Fruit fly (Drosophila melanogaster): Measurements from ENCODE around the gene Ist1.
A peak's percentile ranks its signal among the peaks of the same experiment; 100 is the strongest.

The Ist1 gene

DNA sequence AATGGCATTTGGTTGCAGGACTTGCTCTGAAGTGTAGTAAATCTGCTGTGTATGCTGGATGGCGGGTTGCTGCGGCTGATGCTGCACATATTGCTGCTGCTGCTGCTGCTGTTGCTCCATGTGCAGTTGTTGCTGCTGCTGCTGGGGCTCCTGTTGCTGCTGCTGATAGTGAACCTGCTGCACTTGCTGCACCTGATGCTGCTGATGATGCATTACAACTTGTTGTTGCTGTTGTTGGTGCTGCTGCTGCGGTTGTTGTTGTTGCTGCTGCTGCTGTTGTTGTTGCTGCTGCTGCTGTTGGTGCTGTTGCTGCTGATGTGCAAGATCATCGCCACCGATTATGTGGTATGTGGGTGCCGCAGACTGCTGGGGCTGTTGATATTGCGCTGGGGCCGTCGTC, 5.5 kb downstream of the Ist1 start:
- TF ChIP-seq Dif (GFP tag; optimal IDR thresholded peaks at IDR 0.05; ENCODE audit: partially characterized antibody) (no peak), Dfd (GFP tag; optimal IDR thresholded peaks at IDR 0.05) (peak; percentile 95)

DNA sequence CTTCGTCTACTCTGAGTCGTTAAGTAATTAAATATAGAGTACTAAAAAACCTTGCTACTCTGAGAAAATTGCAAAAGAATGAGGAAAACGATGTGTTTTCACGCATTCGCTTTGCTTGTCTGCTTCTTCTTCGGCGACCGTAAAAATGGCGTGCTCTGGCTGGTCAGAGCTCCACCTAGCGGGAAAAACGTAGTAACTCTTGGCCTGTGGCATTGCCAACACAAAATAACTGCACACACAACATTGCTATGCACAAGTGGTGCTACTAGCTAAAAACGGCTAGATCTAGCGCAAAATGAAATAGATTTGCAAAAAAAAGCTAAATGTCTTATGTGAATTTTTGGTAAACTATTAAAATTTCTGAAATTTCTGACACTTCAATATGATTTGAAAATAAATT, 9.2 kb downstream of the Ist1 start:
- peak; percentile 51 for TF ChIP-seq Hr83 (GFP tag; optimal IDR thresholded peaks at IDR 0.05; ENCODE audit: poor library complexity, severe bottlenecking)
- no peak for TF ChIP-seq CrebA (GFP tag; optimal IDR thresholded peaks at IDR 0.05; ENCODE audit: borderline replicate concordance)
- TF ChIP-seq fru (GFP tag; optimal IDR thresholded peaks at IDR 0.05) = peak; percentile 51
- TF ChIP-seq ey (GFP tag; optimal IDR thresholded peaks at IDR 0.05) = peak; percentile 38
- no peak for TF ChIP-seq GATAd (GFP tag; optimal IDR thresholded peaks at IDR 0.05)
- peak; percentile 59 for TF ChIP-seq rgr (GFP tag; optimal IDR thresholded peaks at IDR 0.05)
- TF ChIP-seq usp (GFP tag; optimal IDR thresholded peaks at IDR 0.05) = no peak
- no peak for TF ChIP-seq dsf (GFP tag; optimal IDR thresholded peaks at IDR 0.05; ENCODE audit: borderline replicate concordance)
- TF ChIP-seq CG9705 (GFP tag; optimal IDR thresholded peaks at IDR 0.05) = peak; percentile 10
- TF ChIP-seq Myc (optimal IDR thresholded peaks at IDR 0.05) = peak; percentile 90
- TF ChIP-seq dmrt93B (GFP tag; optimal IDR thresholded peaks at IDR 0.05) = peak; percentile 0
- TF ChIP-seq Vsx2 (GFP tag; optimal IDR thresholded peaks at IDR 0.05; ENCODE audit: partially characterized antibody) = no peak
- TF ChIP-seq br (GFP tag; optimal IDR thresholded peaks at IDR 0.05) = peak; percentile 16
- TF ChIP-seq sv (GFP tag; optimal IDR thresholded peaks at IDR 0.05) = no peak
- peak in 1 of 2 experiments; percentile 67 for TF ChIP-seq foxo (GFP tag; optimal IDR thresholded peaks at IDR 0.05)
- TF ChIP-seq psq (GFP tag; optimal IDR thresholded peaks at IDR 0.05) = peak; percentile 85
- TF ChIP-seq Sp1 (GFP tag; optimal IDR thresholded peaks at IDR 0.05) = peak; percentile 46
- TF ChIP-seq Jra (GFP tag; optimal IDR thresholded peaks at IDR 0.05) = peak; percentile 3
- TF ChIP-seq Rel (GFP tag; optimal IDR thresholded peaks at IDR 0.05) = no peak
- peak; percentile 30 for TF ChIP-seq Rel (tag; optimal IDR thresholded peaks at IDR 0.05)
- TF ChIP-seq HLH106 (tag; optimal IDR thresholded peaks at IDR 0.05) = peak; percentile 53
- no peak for TF ChIP-seq Dfd (GFP tag; optimal IDR thresholded peaks at IDR 0.05)
- TF ChIP-seq OdsH (GFP tag; optimal IDR thresholded peaks at IDR 0.05) = peak; percentile 41
- TF ChIP-seq sage (GFP tag; optimal IDR thresholded peaks at IDR 0.05) = no peak
- peak; percentile 53 for TF ChIP-seq Hnf4 (GFP tag; optimal IDR thresholded peaks at IDR 0.05)
- TF ChIP-seq h (GFP tag; optimal IDR thresholded peaks at IDR 0.05) = peak; percentile 49
- no peak for TF ChIP-seq jim (GFP tag; optimal IDR thresholded peaks at IDR 0.05)
- peak; percentile 77 for TF ChIP-seq woc (GFP tag; optimal IDR thresholded peaks at IDR 0.05)

DNA sequence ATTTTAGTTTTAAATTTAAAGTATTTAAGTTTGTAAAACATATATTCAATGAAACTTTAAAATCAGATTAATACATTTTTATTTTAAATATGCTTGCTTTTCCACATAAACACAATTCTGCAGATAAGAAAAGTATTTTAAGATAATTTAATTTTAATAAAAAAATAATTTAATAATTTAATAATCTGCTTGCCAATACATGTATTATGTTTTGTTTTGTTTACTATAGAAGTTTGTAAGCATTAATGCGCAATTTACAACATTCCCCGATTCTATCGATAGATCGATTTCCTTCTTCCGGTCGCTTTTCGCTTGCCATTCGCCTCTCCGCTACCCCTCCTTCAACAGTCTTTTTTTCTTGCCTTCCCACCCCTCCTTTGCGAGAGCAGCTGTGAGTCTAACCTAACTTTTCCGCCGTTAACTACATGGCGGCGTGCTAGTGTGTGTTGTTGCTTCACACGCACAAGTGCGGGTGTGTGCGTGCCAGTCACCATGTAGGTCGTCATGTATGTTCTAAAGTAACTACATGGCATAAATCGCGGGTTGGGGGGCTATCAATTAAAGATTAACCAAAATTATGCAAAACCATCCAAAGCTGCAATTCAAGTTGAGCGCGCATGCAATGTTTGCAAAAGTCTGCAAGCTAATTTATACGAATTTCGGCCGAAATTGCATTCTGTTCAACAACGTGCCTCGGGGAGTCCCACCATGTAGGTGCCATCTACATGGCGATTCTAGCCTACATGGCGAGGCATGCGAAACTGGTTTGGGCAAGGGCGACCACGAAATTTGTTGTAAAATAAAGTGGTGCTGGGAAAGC, 12.7 kb downstream of the Ist1 start:
- TF ChIP-seq pan (optimal IDR thresholded peaks at IDR 0.05) (no peak), sv (GFP tag; optimal IDR thresholded peaks at IDR 0.05) (no peak), ey (GFP tag; optimal IDR thresholded peaks at IDR 0.05) (no peak), N (GFP tag; optimal IDR thresholded peaks at IDR 0.05) (peak; percentile 53), tai (GFP tag; optimal IDR thresholded peaks at IDR 0.05) (no peak), CG9705 (GFP tag; optimal IDR thresholded peaks at IDR 0.05) (peak; percentile 26), dmrt93B (GFP tag; optimal IDR thresholded peaks at IDR 0.05) (peak; percentile 5), rgr (GFP tag; optimal IDR thresholded peaks at IDR 0.05) (peak; percentile 44), h (GFP tag; optimal IDR thresholded peaks at IDR 0.05) (peak; percentile 46), Hnf4 (GFP tag; optimal IDR thresholded peaks at IDR 0.05) (peak; percentile 4), psq (GFP tag; optimal IDR thresholded peaks at IDR 0.05) (peak; percentile 99), HLH106 (tag; optimal IDR thresholded peaks at IDR 0.05) (peak; percentile 35), Hr83 (GFP tag; optimal IDR thresholded peaks at IDR 0.05; ENCODE audit: poor library complexity, severe bottlenecking) (peak; percentile 92), Rel (GFP tag; optimal IDR thresholded peaks at IDR 0.05) (no peak), Rel (tag; optimal IDR thresholded peaks at IDR 0.05) (peak; percentile 97), Sp1 (GFP tag; optimal IDR thresholded peaks at IDR 0.05) (peak; percentile 33), lola (GFP tag; optimal IDR thresholded peaks at IDR 0.05) (peak; percentile 17), jim (GFP tag; optimal IDR thresholded peaks at IDR 0.05) (peak; percentile 93), dsf (GFP tag; optimal IDR thresholded peaks at IDR 0.05; ENCODE audit: borderline replicate concordance) (no peak), woc (GFP tag; optimal IDR thresholded peaks at IDR 0.05) (peak; percentile 47), Dif (GFP tag; optimal IDR thresholded peaks at IDR 0.05; ENCODE audit: partially characterized antibody) (peak; percentile 3)

DNA sequence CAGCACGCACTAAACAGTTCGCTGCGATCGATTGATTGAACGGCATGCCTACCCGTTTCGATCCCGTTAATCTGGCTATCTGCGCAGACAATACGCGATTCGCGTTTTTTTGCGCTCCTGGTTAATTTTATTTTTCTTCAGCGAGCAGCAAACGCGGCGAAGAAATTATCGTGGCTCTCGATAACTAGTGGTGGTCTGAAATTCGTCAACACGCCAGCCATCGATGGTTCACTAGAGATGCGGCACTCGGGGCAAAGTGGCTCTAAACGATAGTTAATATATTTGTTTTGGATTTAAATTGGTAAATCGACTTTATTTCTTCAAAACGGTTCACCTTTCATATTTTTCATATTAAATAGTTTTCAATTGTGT, 13.3 kb downstream of the Ist1 start, which contains the start of gene dikar:
TSS of gene dikar (minus strand) at position 191 of the 372 bp plus-strand sequence.
- TF ChIP-seq foxo (GFP tag; optimal IDR thresholded peaks at IDR 0.05) = peak in 1 of 2 experiments; percentile 46
- TF ChIP-seq CG32264 (GFP tag; optimal IDR thresholded peaks at IDR 0.05) = peak; percentile 20
- no peak for TF ChIP-seq usp (GFP tag; optimal IDR thresholded peaks at IDR 0.05)
- TF ChIP-seq HLH106 (tag; optimal IDR thresholded peaks at IDR 0.05) = peak; percentile 24
- TF ChIP-seq sage (GFP tag; optimal IDR thresholded peaks at IDR 0.05) = no peak
- TF ChIP-seq dsf (GFP tag; optimal IDR thresholded peaks at IDR 0.05; ENCODE audit: borderline replicate concordance) = no peak
- TF ChIP-seq h (GFP tag; optimal IDR thresholded peaks at IDR 0.05) = no peak
- no peak for TF ChIP-seq N (GFP tag; optimal IDR thresholded peaks at IDR 0.05)
- TF ChIP-seq Jra (GFP tag; optimal IDR thresholded peaks at IDR 0.05) = no peak
- TF ChIP-seq brk (GFP tag; optimal IDR thresholded peaks at IDR 0.05) = no peak
- TF ChIP-seq dl (GFP tag; optimal IDR thresholded peaks at IDR 0.05; ENCODE audit: insufficient read depth in 1 of 2, partially characterized antibody in 2 of 2) = no peak
- peak; percentile 33 for TF ChIP-seq br (GFP tag; optimal IDR thresholded peaks at IDR 0.05)
- no peak for TF ChIP-seq CG9705 (GFP tag; optimal IDR thresholded peaks at IDR 0.05)
- peak; percentile 44 for TF ChIP-seq Hr83 (GFP tag; optimal IDR thresholded peaks at IDR 0.05; ENCODE audit: poor library complexity, severe bottlenecking)
- no peak for TF ChIP-seq lola (GFP tag; optimal IDR thresholded peaks at IDR 0.05)
- no peak for TF ChIP-seq Dfd (GFP tag; optimal IDR thresholded peaks at IDR 0.05)
- TF ChIP-seq woc (GFP tag; optimal IDR thresholded peaks at IDR 0.05) = peak; percentile 45
- TF ChIP-seq Hnf4 (GFP tag; optimal IDR thresholded peaks at IDR 0.05) = no peak
- peak; percentile 31 for TF ChIP-seq Myc (optimal IDR thresholded peaks at IDR 0.05)
- peak; percentile 15 for TF ChIP-seq ey (GFP tag; optimal IDR thresholded peaks at IDR 0.05)
- TF ChIP-seq sv (GFP tag; optimal IDR thresholded peaks at IDR 0.05) = peak; percentile 17
- no peak for TF ChIP-seq psq (GFP tag; optimal IDR thresholded peaks at IDR 0.05)
- peak; percentile 8 for TF ChIP-seq dmrt93B (GFP tag; optimal IDR thresholded peaks at IDR 0.05)
- peak; percentile 24 for TF ChIP-seq Sp1 (GFP tag; optimal IDR thresholded peaks at IDR 0.05)
- peak; percentile 49 for TF ChIP-seq jim (GFP tag; optimal IDR thresholded peaks at IDR 0.05)
